Fruit fly (Drosophila melanogaster): ENCODE data around the gene CASK.

DNA sequence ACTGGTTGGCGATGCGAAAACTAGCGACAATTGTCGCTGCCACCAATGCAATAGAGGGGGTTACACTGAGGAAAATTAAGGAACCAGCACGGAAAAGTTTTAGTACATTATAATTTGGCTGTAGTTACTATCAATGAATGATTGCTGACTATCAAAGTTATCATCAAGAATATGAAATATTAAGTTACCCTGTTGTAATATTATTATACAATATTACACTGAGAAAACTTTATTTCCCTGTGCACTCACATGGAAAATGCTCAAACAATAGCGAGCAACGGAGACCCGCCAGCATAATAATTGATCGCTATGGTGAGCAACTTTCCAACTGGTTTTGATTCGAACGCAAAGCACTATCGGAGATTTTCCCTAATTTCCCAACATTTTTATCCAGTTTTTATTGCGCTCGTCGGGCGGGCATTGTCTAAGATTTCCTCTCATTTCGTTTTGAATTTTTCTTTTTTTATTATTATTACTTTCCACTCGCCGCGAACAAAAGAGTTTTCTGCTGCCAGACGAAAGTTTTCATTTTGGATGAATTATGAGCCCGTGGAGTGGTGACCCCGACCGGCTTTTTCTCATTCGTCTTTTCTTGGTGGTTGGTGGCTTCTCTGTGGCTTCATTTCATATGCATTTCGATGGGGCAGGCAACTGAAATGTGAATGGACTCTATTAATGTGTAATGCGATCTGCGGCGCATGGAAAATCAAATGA, 39.8 kb upstream of the CASK start:
- TF ChIP-seq CG8924 (tag; optimal IDR thresholded peaks at IDR 0.05) (peak; percentile 84), ttk (GFP tag; IDR thresholded peaks at IDR 0.05) (peak; percentile 76), YL-1 (GFP tag; optimal IDR thresholded peaks at IDR 0.05) (peak; percentile 46), lilli (GFP tag; optimal IDR thresholded peaks at IDR 0.05) (peak; percentile 42), CG3838 (GFP tag; optimal IDR thresholded peaks at IDR 0.05) (no peak), pb (GFP tag; optimal IDR thresholded peaks at IDR 0.05) (no peak), salm (tag; optimal IDR thresholded peaks at IDR 0.05) (peak; percentile 86), lmd (GFP tag; IDR thresholded peaks at IDR 0.05) (peak; percentile 72), tx (GFP tag; optimal IDR thresholded peaks at IDR 0.05) (no peak)
